Fruit fly (Drosophila melanogaster): ENCODE data around the gene Rpt6.

Rpt6 gene

dm6 chrX:21349800-21350309, 34.0 kb downstream of the Rpt6 start, which contains the start of the genes peng and sol:
Gene peng (minus strand): TSS chrX:21349843.
Gene sol (plus strand): TSS chrX:21350280.
- TF ChIP-seq dl (GFP tag; optimal IDR thresholded peaks at IDR 0.05; ENCODE audit: insufficient read depth in 1 of 2, partially characterized antibody in 2 of 2): no peak
- peak; percentile 74 for TF ChIP-seq HLH106 (tag; optimal IDR thresholded peaks at IDR 0.05)
- peak; percentile 77 for TF ChIP-seq h (GFP tag; optimal IDR thresholded peaks at IDR 0.05)
- TF ChIP-seq foxo (GFP tag; optimal IDR thresholded peaks at IDR 0.05): peak in 1 of 2 experiments; percentile 81
- no peak for TF ChIP-seq CrebA (GFP tag; optimal IDR thresholded peaks at IDR 0.05; ENCODE audit: borderline replicate concordance)
- no peak for TF ChIP-seq N (GFP tag; optimal IDR thresholded peaks at IDR 0.05)
- TF ChIP-seq Rel (GFP tag; optimal IDR thresholded peaks at IDR 0.05): no peak
- peak; percentile 26 for TF ChIP-seq Rel (tag; optimal IDR thresholded peaks at IDR 0.05)
- no peak for TF ChIP-seq dsf (GFP tag; optimal IDR thresholded peaks at IDR 0.05; ENCODE audit: borderline replicate concordance)
- TF ChIP-seq Myc (optimal IDR thresholded peaks at IDR 0.05): peak; percentile 61
- no peak for TF ChIP-seq dmrt93B (GFP tag; optimal IDR thresholded peaks at IDR 0.05)
- TF ChIP-seq usp (GFP tag; optimal IDR thresholded peaks at IDR 0.05): no peak
- no peak for TF ChIP-seq Jra (GFP tag; optimal IDR thresholded peaks at IDR 0.05)
- peak; percentile 71 for TF ChIP-seq sv (GFP tag; optimal IDR thresholded peaks at IDR 0.05)
- peak; percentile 53 for TF ChIP-seq CG9705 (GFP tag; optimal IDR thresholded peaks at IDR 0.05)
- TF ChIP-seq br (GFP tag; optimal IDR thresholded peaks at IDR 0.05): peak; percentile 68
- no peak for TF ChIP-seq Abd-B (GFP tag; optimal IDR thresholded peaks at IDR 0.05)
- peak; percentile 68 for TF ChIP-seq ey (GFP tag; optimal IDR thresholded peaks at IDR 0.05)
- TF ChIP-seq GATAd (GFP tag; optimal IDR thresholded peaks at IDR 0.05): no peak
- no peak for TF ChIP-seq jim (GFP tag; optimal IDR thresholded peaks at IDR 0.05)
- peak; percentile 3 for TF ChIP-seq CG32264 (GFP tag; optimal IDR thresholded peaks at IDR 0.05)
- TF ChIP-seq Hnf4 (GFP tag; optimal IDR thresholded peaks at IDR 0.05): no peak
- TF ChIP-seq Hr78 (GFP tag; optimal IDR thresholded peaks at IDR 0.05): no peak
- peak; percentile 56 for TF ChIP-seq psq (GFP tag; optimal IDR thresholded peaks at IDR 0.05)
- TF ChIP-seq Dif (GFP tag; optimal IDR thresholded peaks at IDR 0.05; ENCODE audit: partially characterized antibody): no peak
- no peak for TF ChIP-seq brk (GFP tag; optimal IDR thresholded peaks at IDR 0.05)
- TF ChIP-seq lola (GFP tag; optimal IDR thresholded peaks at IDR 0.05): no peak
- peak; percentile 78 for TF ChIP-seq woc (GFP tag; optimal IDR thresholded peaks at IDR 0.05)
- no peak for TF ChIP-seq Mio (GFP tag; optimal IDR thresholded peaks at IDR 0.05)
- TF ChIP-seq fru (GFP tag; optimal IDR thresholded peaks at IDR 0.05): peak; percentile 71
- TF ChIP-seq Dfd (GFP tag; optimal IDR thresholded peaks at IDR 0.05): no peak
- peak; percentile 65 for TF ChIP-seq OdsH (GFP tag; optimal IDR thresholded peaks at IDR 0.05)
- TF ChIP-seq rgr (GFP tag; optimal IDR thresholded peaks at IDR 0.05): peak; percentile 74
- peak; percentile 70 for TF ChIP-seq Sp1 (GFP tag; optimal IDR thresholded peaks at IDR 0.05)
- TF ChIP-seq pan (optimal IDR thresholded peaks at IDR 0.05): no peak
- no peak for TF ChIP-seq tai (GFP tag; optimal IDR thresholded peaks at IDR 0.05)
- no peak for TF ChIP-seq sage (GFP tag; optimal IDR thresholded peaks at IDR 0.05)
- TF ChIP-seq Vsx2 (GFP tag; optimal IDR thresholded peaks at IDR 0.05; ENCODE audit: partially characterized antibody): no peak
- TF ChIP-seq Hr83 (GFP tag; optimal IDR thresholded peaks at IDR 0.05; ENCODE audit: poor library complexity, severe bottlenecking): no peak

- TF ChIP-seq psq (GFP tag; optimal IDR thresholded peaks at IDR 0.05) (peak; percentile 5), sv (GFP tag; optimal IDR thresholded peaks at IDR 0.05) (no peak), Myc (optimal IDR thresholded peaks at IDR 0.05) (peak; percentile 97), dsf (GFP tag; optimal IDR thresholded peaks at IDR 0.05; ENCODE audit: borderline replicate concordance) (no peak), Jra (GFP tag; optimal IDR thresholded peaks at IDR 0.05) (peak; percentile 5), Rel (GFP tag; optimal IDR thresholded peaks at IDR 0.05) (no peak), Rel (tag; optimal IDR thresholded peaks at IDR 0.05) (peak; percentile 43), Hnf4 (GFP tag; optimal IDR thresholded peaks at IDR 0.05) (no peak), pan (optimal IDR thresholded peaks at IDR 0.05) (no peak), woc (GFP tag; optimal IDR thresholded peaks at IDR 0.05) (peak; percentile 87), N (GFP tag; optimal IDR thresholded peaks at IDR 0.05) (peak; percentile 70), br (GFP tag; optimal IDR thresholded peaks at IDR 0.05) (no peak), dmrt93B (GFP tag; optimal IDR thresholded peaks at IDR 0.05) (no peak), GATAd (GFP tag; optimal IDR thresholded peaks at IDR 0.05) (no peak), h (GFP tag; optimal IDR thresholded peaks at IDR 0.05) (no peak), CrebA (GFP tag; optimal IDR thresholded peaks at IDR 0.05; ENCODE audit: borderline replicate concordance) (no peak), foxo (GFP tag; optimal IDR thresholded peaks at IDR 0.05) (no peak)
Observed at dm6 chrX:21351210-21351824, 35.5 kb downstream of the Rpt6 start.

Measured in whole organism, wandering third instar larva.